Fruit fly (Drosophila melanogaster) whole organism, embryonic: ENCODE data around the gene CG15638.

Source experiments
- CG1233 ChIP-seq: fragments of 200-800 bp; sonication (Bioruptor generic); optimal IDR thresholded peaks from 4 replicates; lab custom pipeline; 2018; ENCODE audit warnings: missing biosample characterization, mild to moderate bottlenecking, missing genetic modification characterization
- CG13123 ChIP-seq: fragments of 200-800 bp; sonication (Bioruptor generic); optimal IDR thresholded peaks from 2 replicates; lab custom pipeline; 2016; ENCODE audit warnings: missing biosample characterization, missing genetic modification characterization
- CG15073 ChIP-seq: fragments of 200-800 bp; sonication (Bioruptor generic); optimal IDR thresholded peaks from 2 replicates; lab custom pipeline; 2016; ENCODE audit warnings: missing biosample characterization, missing genetic modification characterization
- CG16813 ChIP-seq: fragments of 200-800 bp; sonication (Bioruptor generic); IDR thresholded peaks from 3 replicates; pipeline ENCODE4 v1.3.6; 2022; ENCODE audit warnings: missing biosample characterization, missing genetic modification characterization; ENCODE audit not compliant: partially characterized antibody
- CG1832 ChIP-seq: fragments of 200-800 bp; sonication (Bioruptor generic); optimal IDR thresholded peaks from 2 replicates; lab custom pipeline; 2017; ENCODE audit warnings: missing biosample characterization, mild to moderate bottlenecking, missing genetic modification characterization, inconsistent platforms
- CG18476 ChIP-seq: fragments of 200-800 bp; sonication (Bioruptor generic); optimal IDR thresholded peaks from 2 replicates; lab custom pipeline; 2016; ENCODE audit warnings: missing biosample characterization, mild to moderate bottlenecking, missing genetic modification characterization
- CG2199 ChIP-seq: fragments of 200-800 bp; sonication (Bioruptor generic); IDR thresholded peaks from 3 replicates; pipeline ENCODE4 v1.3.6; 2022; ENCODE audit warnings: missing biosample characterization, missing genetic modification characterization
- CG34422 ChIP-seq: fragments of 200-800 bp; sonication (Bioruptor generic); IDR thresholded peaks from 3 replicates; pipeline ENCODE4 v1.3.6; 2022; ENCODE audit warnings: missing biosample characterization, missing genetic modification characterization
- CG3847 ChIP-seq: fragments of 200-800 bp; sonication (Bioruptor generic); IDR thresholded peaks from 2 replicates; pipeline ENCODE4 v1.3.6; 2022; ENCODE audit warnings: missing biosample characterization, missing genetic modification characterization
- CG42726 ChIP-seq: fragments of 200-800 bp; sonication (Bioruptor generic); IDR thresholded peaks from 2 replicates; pipeline ENCODE4 v1.3.6; 2022; ENCODE audit warnings: missing biosample characterization, missing genetic modification characterization; ENCODE audit not compliant: partially characterized antibody
- CG5245 ChIP-seq: fragments of 200-800 bp; sonication (Bioruptor generic); optimal IDR thresholded peaks from 3 replicates; lab custom pipeline; 2016; ENCODE audit warnings: missing biosample characterization, missing genetic modification characterization
- CG6791 ChIP-seq: fragments of 200-800 bp; sonication (Bioruptor generic); IDR thresholded peaks from 3 replicates; pipeline ENCODE4 v1.3.6; 2022; ENCODE audit warnings: missing biosample characterization, missing genetic modification characterization; ENCODE audit not compliant: partially characterized antibody
- CG7963 ChIP-seq: fragments of 200-800 bp; sonication (Bioruptor generic); IDR thresholded peaks from 3 replicates; pipeline ENCODE4 v1.3.6; 2022; ENCODE audit warnings: missing biosample characterization, missing genetic modification characterization; ENCODE audit not compliant: partially characterized antibody
- CG9609 ChIP-seq: fragments of 200-800 bp; sonication (Bioruptor generic); optimal IDR thresholded peaks from 3 replicates; lab custom pipeline; 2016; ENCODE audit warnings: missing biosample characterization, missing genetic modification characterization
- CTCF ChIP-seq: fragments of 200-800 bp; sonication (Bioruptor generic); optimal IDR thresholded peaks from 2 replicates; lab custom pipeline; 2017; ENCODE audit warnings: missing biosample characterization, mild to moderate bottlenecking, missing genetic modification characterization, moderate library complexity
- D19B ChIP-seq: fragments of 200-800 bp; sonication (Bioruptor generic); optimal IDR thresholded peaks from 2 replicates; lab custom pipeline; 2017; ENCODE audit warnings: missing biosample characterization, mild to moderate bottlenecking, missing genetic modification characterization
- Dip2 ChIP-seq: fragments of 200-800 bp; sonication (Bioruptor generic); IDR thresholded peaks from 2 replicates; pipeline ENCODE4 v1.3.6; 2022; ENCODE audit warnings: missing biosample characterization, missing genetic modification characterization
- Ets65A ChIP-seq: fragments of 200-800 bp; sonication (Bioruptor generic); peaks from one replicate; lab custom pipeline; 2016; ENCODE audit warnings: missing biosample characterization, missing genetic modification characterization
- NC2α ChIP-seq: fragments of 200-800 bp; sonication (Bioruptor generic); optimal IDR thresholded peaks from 2 replicates; lab custom pipeline; 2016; ENCODE audit warnings: missing biosample characterization, missing genetic modification characterization
- Rfx ChIP-seq: fragments of 200-800 bp; sonication (Bioruptor generic); IDR thresholded peaks from 2 replicates; pipeline ENCODE4 v1.3.6; 2022; ENCODE audit warnings: missing biosample characterization, missing genetic modification characterization
- Side ChIP-seq: fragments of 200-800 bp; sonication (Bioruptor generic); optimal IDR thresholded peaks from 2 replicates; lab custom pipeline; 2016; ENCODE audit warnings: missing biosample characterization, missing genetic modification characterization
- Xbp1 ChIP-seq: fragments of 200-800 bp; sonication (Bioruptor generic); optimal IDR thresholded peaks from 3 replicates; lab custom pipeline; 2016; ENCODE audit warnings: missing biosample characterization, mild to moderate bottlenecking, missing genetic modification characterization
- al ChIP-seq: fragments of 200-800 bp; sonication (Bioruptor generic); IDR thresholded peaks from 2 replicates; pipeline ENCODE4 v1.3.6; 2022; ENCODE audit warnings: missing biosample characterization, missing genetic modification characterization
- amos ChIP-seq: fragments of 200-800 bp; sonication (Bioruptor generic); IDR thresholded peaks from 2 replicates; pipeline ENCODE4 v1.3.6; 2022; ENCODE audit warnings: missing biosample characterization, missing genetic modification characterization; ENCODE audit not compliant: partially characterized antibody
- caup ChIP-seq: fragments of 200-800 bp; sonication (Bioruptor generic); optimal IDR thresholded peaks from 3 replicates; lab custom pipeline; 2017; ENCODE audit warnings: missing biosample characterization, mild to moderate bottlenecking, missing genetic modification characterization, moderate library complexity; ENCODE audit not compliant: severe bottlenecking
- chif ChIP-seq, 2 experiments: fragments of 200-800 bp; sonication (Bioruptor generic); optimal IDR thresholded peaks; 3 replicates each; lab custom pipeline; 2016; ENCODE audit warnings: missing biosample characterization in 2 of 2, missing genetic modification characterization in 2 of 2
- crc ChIP-seq: fragments of 200-800 bp; sonication (Bioruptor generic); optimal IDR thresholded peaks from 2 replicates; lab custom pipeline; 2016; ENCODE audit warnings: missing biosample characterization, missing genetic modification characterization
- crol ChIP-seq: fragments of 200-800 bp; sonication (Bioruptor generic); IDR thresholded peaks from 2 replicates; pipeline ENCODE4 v1.3.6; 2022; ENCODE audit warnings: missing biosample characterization, missing genetic modification characterization
- gcm2 ChIP-seq: fragments of 200-800 bp; sonication (Bioruptor generic); optimal IDR thresholded peaks from 2 replicates; lab custom pipeline; 2016; ENCODE audit warnings: missing biosample characterization, missing genetic modification characterization
- gfzf ChIP-seq: fragments of 200-800 bp; sonication (Bioruptor generic); optimal IDR thresholded peaks from 2 replicates; lab custom pipeline; 2016; ENCODE audit warnings: missing biosample characterization, mild to moderate bottlenecking, missing genetic modification characterization, moderate library complexity
- gsb ChIP-seq: fragments of 200-800 bp; sonication (Bioruptor generic); IDR thresholded peaks from 2 replicates; pipeline ENCODE4 v1.3.6; 2022; ENCODE audit warnings: missing biosample characterization, missing genetic modification characterization
- hb ChIP-seq: fragments of 200-800 bp; sonication (Bioruptor generic); IDR thresholded peaks from 3 replicates; pipeline ENCODE4 v1.3.6; 2022; ENCODE audit warnings: missing biosample characterization, missing genetic modification characterization; ENCODE audit not compliant: partially characterized antibody
- inv ChIP-seq: fragments of 200-800 bp; sonication (Bioruptor generic); IDR thresholded peaks from 2 replicates; pipeline ENCODE4 v1.3.6; 2022; ENCODE audit warnings: missing biosample characterization, missing genetic modification characterization; ENCODE audit not compliant: partially characterized antibody
- knrl ChIP-seq: fragments of 200-800 bp; sonication (Bioruptor generic); IDR thresholded peaks from 3 replicates; pipeline ENCODE4 v1.3.6; 2022; ENCODE audit warnings: missing biosample characterization, missing genetic modification characterization; ENCODE audit not compliant: partially characterized antibody
- lmd ChIP-seq: fragments of 200-800 bp; sonication (Bioruptor generic); IDR thresholded peaks from 2 replicates; pipeline ENCODE4 v1.3.6; 2022; ENCODE audit warnings: missing biosample characterization, missing genetic modification characterization
- nmo ChIP-seq: fragments of 200-800 bp; sonication (Bioruptor generic); optimal IDR thresholded peaks from 2 replicates; lab custom pipeline; 2018; ENCODE audit warnings: missing biosample characterization, mild to moderate bottlenecking, missing genetic modification characterization, moderate library complexity
- stwl ChIP-seq: fragments of 200-800 bp; sonication (Bioruptor generic); optimal IDR thresholded peaks from 3 replicates; lab custom pipeline; 2018; ENCODE audit warnings: missing biosample characterization, mild to moderate bottlenecking, missing genetic modification characterization, moderate library complexity
- ttk ChIP-seq: fragments of 200-800 bp; sonication (Bioruptor generic); IDR thresholded peaks from 2 replicates; pipeline ENCODE4 v2.1.2; 2022; ENCODE audit warnings: missing biosample characterization, missing genetic modification characterization

Gene CG15638

DNA sequence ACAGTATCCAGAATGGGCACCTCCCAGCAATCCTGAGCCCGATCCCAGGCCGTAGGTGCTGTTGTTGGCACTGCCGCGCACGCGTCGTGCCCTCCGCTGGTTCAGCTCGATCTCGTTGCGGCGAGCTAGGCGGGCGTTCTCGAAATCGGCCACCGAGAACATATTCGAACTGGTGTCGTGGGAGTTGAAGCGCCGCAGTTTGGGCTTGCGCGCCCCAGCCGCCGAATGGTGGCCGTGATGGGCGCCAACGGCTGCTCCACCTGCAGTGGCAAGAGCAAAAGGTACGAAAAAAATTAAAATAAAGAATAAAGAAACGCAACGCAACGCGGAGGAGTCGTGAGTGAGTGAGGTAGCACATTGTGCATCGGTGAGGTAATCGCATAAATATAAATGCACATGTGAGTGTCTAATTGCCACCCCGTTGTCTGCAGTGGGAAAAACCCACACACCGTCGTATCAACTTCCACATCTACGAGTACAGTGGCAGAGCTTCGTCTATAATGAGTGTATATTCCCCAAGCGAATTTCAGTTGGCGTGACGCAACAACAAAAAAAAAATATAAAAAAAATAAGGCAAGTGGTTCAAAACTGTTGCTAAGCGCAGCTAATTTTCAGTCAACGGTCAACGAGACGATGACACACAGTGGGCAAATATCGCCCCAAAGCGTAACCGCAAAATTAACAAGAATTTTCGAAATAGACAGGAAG, 25.9 kb downstream of the CG15638 start (continued):
- no peak for TF ChIP-seq lmd (GFP tag; lab: Robert Waterston, UW)

DNA sequence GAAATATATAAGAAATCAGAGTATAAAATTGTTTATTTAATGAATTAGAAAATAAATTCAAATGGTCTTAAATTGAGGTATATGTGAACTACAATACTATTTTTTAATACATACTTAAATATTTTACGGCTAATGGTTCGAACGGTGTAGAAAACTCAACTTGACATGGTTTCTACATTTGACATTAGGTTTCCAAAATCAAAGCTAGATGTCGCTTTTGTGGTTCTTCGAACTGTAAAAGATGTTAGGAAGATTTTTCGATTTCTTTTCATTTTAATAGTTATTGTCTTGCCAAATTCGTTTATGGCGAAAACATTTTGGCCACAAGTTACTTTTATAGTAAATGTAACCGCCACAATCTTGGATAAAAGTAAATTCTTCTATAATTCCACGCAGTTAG, 35.2 kb downstream of the CG15638 start:
- TF ChIP-seq al (no peak), Rfx (GFP tag; lab: Robert Waterston, UW) (no peak), CG13123 (GFP tag; lab: Kevin White, UChicago) (no peak), hb (GFP tag; lab: Robert Waterston, UW) (peak; percentile 53; the same call in 1 of the 3 replicates), CG3847 (GFP tag; lab: Robert Waterston, UW) (no peak), CG42726 (GFP tag; lab: Robert Waterston, UW) (peak; percentile 80), nmo (GFP tag; lab: Kevin White, UChicago) (no peak), inv (GFP tag; lab: Robert Waterston, UW) (0 out of 2 replicates have a peak, but pooled peaks have one; percentile 12), CG1233 (no peak), knrl (GFP tag; lab: Robert Waterston, UW) (peak; percentile 43; the same call in 1 of the 3 replicates), Xbp1 (peak; percentile 13), CG9609 (no peak), CTCF (GFP tag; lab: Kevin White, UChicago) (peak; percentile 92), chif (GFP tag; optimal IDR thresholded peaks at IDR 0.05; lab: Kevin White, UChicago) (no peak), crol (GFP tag; lab: Robert Waterston, UW) (no peak), amos (GFP tag; lab: Robert Waterston, UW) (peak; percentile 70), CG2199 (GFP tag; lab: Robert Waterston, UW) (peak; percentile 80; the same call in 2 of the 3 replicates), gsb (GFP tag; lab: Robert Waterston, UW) (no peak), CG6791 (GFP tag; lab: Robert Waterston, UW) (peak; percentile 59; the same call in 1 of the 3 replicates), CG5245 (GFP tag; lab: Kevin White, UChicago) (no peak), CG15073 (GFP tag; lab: Kevin White, UChicago) (no peak), caup (GFP tag; lab: Kevin White, UChicago) (no peak), gcm2 (GFP tag; lab: Kevin White, UChicago) (no peak), CG16813 (GFP tag; lab: Robert Waterston, UW) (peak; percentile 64), stwl (peak; percentile 42), CG1832 (GFP tag; lab: Kevin White, UChicago) (no peak), NC2α (GFP tag; lab: Kevin White, UChicago) (no peak), CG18476 (GFP tag; lab: Kevin White, UChicago) (no peak), CG7963 (no peak), crc (GFP tag; lab: Kevin White, UChicago) (no peak), Dip2 (GFP tag; lab: Robert Waterston, UW) (peak; percentile 92), D19B (no peak)

- TF ChIP-seq ttk: no peak
- TF ChIP-seq Ets65A (GFP tag; lab: Kevin White, UChicago): peak; percentile 69
- TF ChIP-seq CG34422 (GFP tag; lab: Robert Waterston, UW): no peak
- TF ChIP-seq Side: no peak
- no peak for TF ChIP-seq gfzf (GFP tag; lab: Kevin White, UChicago)
- TF ChIP-seq, all 482 proteins: peak for 1
These were observed 37.7 kb downstream of the CG15638 start for dm6 chr2L:13497915-13498314.
